Fruit fly (Drosophila melanogaster) whole organism, larva: ENCODE measurements around the gene B-H1.

ENCODE experiments used
- noc ChIP-seq: fragments of 200-800 bp; sonication (Bioruptor generic); optimal IDR thresholded peaks from 3 replicates; lab custom pipeline; 2019; ENCODE audit warnings: missing biosample characterization, mild to moderate bottlenecking, missing genetic modification characterization, moderate library complexity

The B-H1 gene

dm6 chrX:17452443-17452842 is 55.2 kb downstream of the B-H1 start, which contains the start of gene CG8568:
Gene CG8568 (minus strand): TSS chrX:17452543.
- TF ChIP-seq noc (tag; lab: Kevin White, UChicago) = no peak
